Worm (Caenorhabditis elegans): ENCODE measurements around the gene Y43F8C.15.
A peak's percentile ranks its signal among the peaks of the same experiment; 100 is the strongest.

Y43F8C.15 gene

ce11 chrV:19724589-19724988 is 14.2 kb upstream of the Y43F8C.15 start:
- TF ChIP-seq lin-13 (GFP tag; optimal IDR thresholded peaks at IDR 0.05) (no peak), lin-39 (tag; optimal IDR thresholded peaks at IDR 0.05) (no peak), mbf-1 (tag; optimal IDR thresholded peaks at IDR 0.05) (no peak), nhr-21 (tag; optimal IDR thresholded peaks at IDR 0.05) (no peak), unc-55 (GFP tag; optimal IDR thresholded peaks at IDR 0.05) (peak; percentile 9), ztf-11 (tag; optimal IDR thresholded peaks at IDR 0.05) (peak; percentile 5), alr-1 (tag; optimal IDR thresholded peaks at IDR 0.05) (no peak), elt-1 (tag; optimal IDR thresholded peaks at IDR 0.05) (no peak)

ce11 chrV:19722881-19723280 is 12.5 kb upstream of the Y43F8C.15 start:
- peak; percentile 7 for TF ChIP-seq gmeb-1 (tag; optimal IDR thresholded peaks at IDR 0.05)
- TF ChIP-seq lin-13 (GFP tag; optimal IDR thresholded peaks at IDR 0.05) = peak; percentile 25
- TF ChIP-seq lin-11 (tag; optimal IDR thresholded peaks at IDR 0.05) = peak; percentile 7
- TF ChIP-seq sem-4 (tag; optimal IDR thresholded peaks at IDR 0.05) = no peak

- TF ChIP-seq gmeb-1 (tag; optimal IDR thresholded peaks at IDR 0.05) (no peak), sma-3 (GFP tag; optimal IDR thresholded peaks at IDR 0.05) (no peak), sem-4 (tag; optimal IDR thresholded peaks at IDR 0.05) (no peak), blmp-1 (tag; optimal IDR thresholded peaks at IDR 0.05; ENCODE audit: insufficient read depth) (no peak), ceh-82 (tag; optimal IDR thresholded peaks at IDR 0.05) (no peak), dmd-4 (tag; optimal IDR thresholded peaks at IDR 0.05) (no peak), zag-1 (tag; optimal IDR thresholded peaks at IDR 0.05) (no peak), crh-2 (tag; optimal IDR thresholded peaks at IDR 0.05) (no peak), elt-3 (tag; optimal IDR thresholded peaks at IDR 0.05) (no peak), C34F6.9 (tag; optimal IDR thresholded peaks at IDR 0.05) (no peak), lin-11 (tag; optimal IDR thresholded peaks at IDR 0.05) (no peak), ceh-16 (tag; optimal IDR thresholded peaks at IDR 0.05) (no peak), mdl-1 (tag; optimal IDR thresholded peaks at IDR 0.05) (no peak), nhr-21 (tag; optimal IDR thresholded peaks at IDR 0.05) (no peak), snpc-4 (tag; optimal IDR thresholded peaks at IDR 0.05) (no peak), nhr-23 (tag; optimal IDR thresholded peaks at IDR 0.05) (no peak), aly-2 (tag; optimal IDR thresholded peaks at IDR 0.05) (no peak), nhr-77 (tag; optimal IDR thresholded peaks at IDR 0.05) (no peak)
Observed at ce11 chrV:19719253-19719652, 8.8 kb upstream of the Y43F8C.15 start, which contains the start of gene Y116F11A.6. Gene Y116F11A.6 (plus strand): TSS chrV:19719553.

- TF ChIP-seq skn-1 (tag; optimal IDR thresholded peaks at IDR 0.05) = no peak
- no peak for TF ChIP-seq ceh-82 (tag; optimal IDR thresholded peaks at IDR 0.05)
- TF ChIP-seq gmeb-1 (tag; optimal IDR thresholded peaks at IDR 0.05) = no peak
- TF ChIP-seq nhr-11 (tag; optimal IDR thresholded peaks at IDR 0.05) = no peak
- TF ChIP-seq ama-1 (optimal IDR thresholded peaks at IDR 0.05) = no peak
Observed at ce11 chrV:19718660-19719059, 8.2 kb upstream of the Y43F8C.15 start.

ce11 chrV:19717933-19718332 is 7.5 kb upstream of the Y43F8C.15 start:
- TF ChIP-seq ceh-16 (tag; optimal IDR thresholded peaks at IDR 0.05) (no peak), nhr-25 (tag; optimal IDR thresholded peaks at IDR 0.05) (no peak), ama-1 (optimal IDR thresholded peaks at IDR 0.05) (no peak), aly-2 (tag; optimal IDR thresholded peaks at IDR 0.05) (no peak), sma-3 (GFP tag; optimal IDR thresholded peaks at IDR 0.05) (no peak), skn-1 (tag; optimal IDR thresholded peaks at IDR 0.05) (no peak), egl-27 (tag; optimal IDR thresholded peaks at IDR 0.05) (no peak), dmd-4 (tag; optimal IDR thresholded peaks at IDR 0.05) (no peak), nhr-23 (tag; optimal IDR thresholded peaks at IDR 0.05) (no peak), lin-11 (tag; optimal IDR thresholded peaks at IDR 0.05) (no peak), ceh-82 (tag; optimal IDR thresholded peaks at IDR 0.05) (no peak), unc-62 (GFP tag; optimal IDR thresholded peaks at IDR 0.05) (no peak), R02D3.7 (tag; optimal IDR thresholded peaks at IDR 0.05) (no peak), nhr-77 (tag; optimal IDR thresholded peaks at IDR 0.05) (no peak), nhr-12 (tag; optimal IDR thresholded peaks at IDR 0.05) (no peak), blmp-1 (tag; optimal IDR thresholded peaks at IDR 0.05; ENCODE audit: insufficient read depth) (no peak)

ce11 chrV:19715847-19716246 is 5.4 kb upstream of the Y43F8C.15 start, which contains the start of gene Y43F8C.17:
Gene Y43F8C.17 (plus strand): TSS chrV:19716147.
- TF ChIP-seq snpc-4 (tag; optimal IDR thresholded peaks at IDR 0.05) (no peak), aly-2 (tag; optimal IDR thresholded peaks at IDR 0.05) (no peak), ceh-16 (tag; optimal IDR thresholded peaks at IDR 0.05) (no peak), R02D3.7 (tag; optimal IDR thresholded peaks at IDR 0.05) (no peak), lin-11 (tag; optimal IDR thresholded peaks at IDR 0.05) (no peak), sma-3 (GFP tag; optimal IDR thresholded peaks at IDR 0.05) (no peak), nhr-21 (tag; optimal IDR thresholded peaks at IDR 0.05) (no peak), ztf-1 (GFP tag; conservative IDR thresholded peaks at IDR 0.05) (no peak), nhr-11 (tag; optimal IDR thresholded peaks at IDR 0.05) (no peak), nhr-23 (tag; optimal IDR thresholded peaks at IDR 0.05) (no peak), nhr-12 (tag; optimal IDR thresholded peaks at IDR 0.05) (no peak), unc-62 (GFP tag; optimal IDR thresholded peaks at IDR 0.05) (no peak), ama-1 (optimal IDR thresholded peaks at IDR 0.05) (no peak)

All from whole organism, L2 larva.